Fruit fly (Drosophila melanogaster) whole organism, embryonic: ENCODE measurements around the gene CG8925.

Experiments
- Bgb ChIP-seq: fragments of 200-800 bp; sonication (Bioruptor generic); IDR thresholded peaks from 2 replicates; pipeline ENCODE4 v1.3.6; 2022; ENCODE audit warnings: missing biosample characterization, missing genetic modification characterization; ENCODE audit not compliant: partially characterized antibody
- CG10366 ChIP-seq: fragments of 200-800 bp; sonication (Bioruptor generic); IDR thresholded peaks from 2 replicates; pipeline ENCODE4 v1.3.6; 2022; ENCODE audit warnings: missing biosample characterization, missing genetic modification characterization
- CG11247 ChIP-seq: fragments of 200-800 bp; sonication (Bioruptor generic); IDR thresholded peaks from 2 replicates; pipeline ENCODE4 v1.3.6; 2022; ENCODE audit warnings: missing biosample characterization, missing genetic modification characterization
- CG12219 ChIP-seq: fragments of 200-800 bp; sonication (Bioruptor generic); optimal IDR thresholded peaks from 3 replicates; lab custom pipeline; 2018; ENCODE audit warnings: missing biosample characterization, mild to moderate bottlenecking, missing genetic modification characterization
- CG1233 ChIP-seq: fragments of 200-800 bp; sonication (Bioruptor generic); optimal IDR thresholded peaks from 4 replicates; lab custom pipeline; 2018; ENCODE audit warnings: missing biosample characterization, mild to moderate bottlenecking, missing genetic modification characterization
- CG13296 ChIP-seq: fragments of 200-800 bp; sonication (Bioruptor generic); optimal IDR thresholded peaks from 3 replicates; lab custom pipeline; 2018; ENCODE audit warnings: missing biosample characterization, mild to moderate bottlenecking, missing genetic modification characterization
- CG13424 ChIP-seq: fragments of 200-800 bp; sonication (Bioruptor generic); optimal IDR thresholded peaks from 2 replicates; lab custom pipeline; 2019; ENCODE audit warnings: missing biosample characterization, mild to moderate bottlenecking, missing genetic modification characterization, moderate library complexity
- CG14050 ChIP-seq: fragments of 200-800 bp; sonication (Bioruptor generic); IDR thresholded peaks from 3 replicates; pipeline ENCODE4 v1.3.6; 2022; ENCODE audit warnings: missing biosample characterization, missing genetic modification characterization
- CG14667 ChIP-seq: fragments of 200-800 bp; sonication (Bioruptor generic); IDR thresholded peaks from 2 replicates; pipeline ENCODE4 v1.3.6; 2022; ENCODE audit warnings: missing biosample characterization, missing genetic modification characterization
- CG17328 ChIP-seq: fragments of 200-800 bp; sonication (Bioruptor generic); IDR thresholded peaks from 2 replicates; pipeline ENCODE4 v1.3.6; 2022; ENCODE audit warnings: missing biosample characterization, missing genetic modification characterization
- CG18262 ChIP-seq: fragments of 200-800 bp; optimal IDR thresholded peaks from 3 replicates; lab custom pipeline; 2019; ENCODE audit warnings: missing biosample characterization, mild to moderate bottlenecking, missing genetic modification characterization, moderate library complexity
- CG2199 ChIP-seq: fragments of 200-800 bp; sonication (Bioruptor generic); IDR thresholded peaks from 3 replicates; pipeline ENCODE4 v1.3.6; 2022; ENCODE audit warnings: missing biosample characterization, missing genetic modification characterization
- CG32532 ChIP-seq: fragments of 200-800 bp; sonication (Bioruptor generic); IDR thresholded peaks from 2 replicates; pipeline ENCODE4 v1.3.6; 2022; ENCODE audit warnings: missing biosample characterization, missing genetic modification characterization
- CG3838 ChIP-seq: fragments of 200-800 bp; sonication (Bioruptor generic); optimal IDR thresholded peaks from 3 replicates; lab custom pipeline; 2016; ENCODE audit warnings: missing biosample characterization, missing genetic modification characterization
- CG5245 ChIP-seq: fragments of 200-800 bp; sonication (Bioruptor generic); optimal IDR thresholded peaks from 3 replicates; lab custom pipeline; 2016; ENCODE audit warnings: missing biosample characterization, missing genetic modification characterization
- CG7372 ChIP-seq: fragments of 200-800 bp; sonication (Bioruptor generic); IDR thresholded peaks from 2 replicates; pipeline ENCODE4 v1.3.6; 2022; ENCODE audit warnings: missing biosample characterization, missing genetic modification characterization
- CG8478 ChIP-seq: fragments of >200 bp; optimal IDR thresholded peaks from 2 replicates; lab custom pipeline; 2018
- CG8924 ChIP-seq: fragments of 200-800 bp; optimal IDR thresholded peaks from 3 replicates; lab custom pipeline; 2019; ENCODE audit warnings: missing biosample characterization, mild to moderate bottlenecking, missing genetic modification characterization, moderate library complexity
- CG9817 ChIP-seq: fragments of 200-800 bp; sonication (Bioruptor generic); optimal IDR thresholded peaks from 2 replicates; lab custom pipeline; 2018; ENCODE audit warnings: missing biosample characterization, mild to moderate bottlenecking, missing genetic modification characterization, moderate library complexity
- Drgx ChIP-seq: fragments of 200-800 bp; sonication (Bioruptor generic); IDR thresholded peaks from 2 replicates; pipeline ENCODE4 v1.3.6; 2022; ENCODE audit warnings: missing biosample characterization, missing genetic modification characterization
- Eip74EF ChIP-seq, 2 experiments: fragments of 200-800 bp in 1 of 2; fragments of >200 bp in 1 of 2; sonication (Bioruptor generic) in 1 of 2; optimal IDR thresholded peaks; 2 replicates each; lab custom pipeline; 2017 to 2019; ENCODE audit warnings: missing biosample characterization in 2 of 2, missing genetic modification characterization in 2 of 2, mild to moderate bottlenecking in 1 of 2, moderate library complexity in 1 of 2
- GATAe ChIP-seq: fragments of 200-800 bp; sonication (Bioruptor generic); conservative IDR thresholded peaks from 2 replicates; pipeline ENCODE4 v1.3.6; 2022; ENCODE audit warnings: missing biosample characterization, missing genetic modification characterization
- H15 ChIP-seq: fragments of 200-800 bp; sonication (Bioruptor generic); IDR thresholded peaks from 3 replicates; pipeline ENCODE4 v1.3.6; 2022; ENCODE audit warnings: missing biosample characterization, missing genetic modification characterization
- HHEX ChIP-seq: fragments of 200-800 bp; sonication (Bioruptor generic); optimal IDR thresholded peaks from 3 replicates; lab custom pipeline; 2017; ENCODE audit warnings: missing biosample characterization, mild to moderate bottlenecking, missing genetic modification characterization, missing genetic modification reagents
- MESR4 ChIP-seq: fragments of 200-800 bp; sonication (Bioruptor generic); optimal IDR thresholded peaks from 2 replicates; lab custom pipeline; 2018; ENCODE audit warnings: missing biosample characterization, mild to moderate bottlenecking, missing genetic modification characterization, moderate library complexity
- Mad ChIP-seq: fragments of 200-800 bp; sonication (Bioruptor generic); optimal IDR thresholded peaks from 2 replicates; lab custom pipeline; 2016; ENCODE audit warnings: missing biosample characterization, missing genetic modification characterization
- Med ChIP-seq: fragments of 200-800 bp; sonication (Bioruptor generic); peaks from one replicate; lab custom pipeline; 2016; ENCODE audit warnings: missing biosample characterization, missing genetic modification characterization, mild to moderate bottlenecking, inconsistent platforms, moderate library complexity
- Mrtf ChIP-seq: fragments of 200-800 bp; sonication (Bioruptor generic); IDR thresholded peaks from 3 replicates; pipeline ENCODE4 v1.3.6; 2022; ENCODE audit warnings: missing biosample characterization, missing genetic modification characterization
- Myb ChIP-seq: fragments of 200-800 bp; sonication (Bioruptor generic); optimal IDR thresholded peaks from 2 replicates; lab custom pipeline; 2016; ENCODE audit warnings: missing biosample characterization, missing genetic modification characterization
- Optix ChIP-seq: fragments of 200-800 bp; sonication (Bioruptor generic); IDR thresholded peaks from 3 replicates; pipeline ENCODE4 v1.3.6; 2022; ENCODE audit warnings: missing biosample characterization, missing genetic modification characterization
- Pdp1 ChIP-seq, 2 experiments: fragments of 200-800 bp; sonication (Bioruptor generic); optimal IDR thresholded peaks; 3 replicates each; lab custom pipeline; 2016; ENCODE audit warnings: missing biosample characterization in 2 of 2, missing genetic modification characterization in 2 of 2, mild to moderate bottlenecking in 1 of 2, moderate library complexity in 1 of 2
- Scr ChIP-seq: fragments of 200-800 bp; sonication (Bioruptor generic); IDR thresholded peaks from 2 replicates; pipeline ENCODE4 v1.3.6; 2022; ENCODE audit warnings: missing biosample characterization, missing genetic modification characterization; ENCODE audit not compliant: partially characterized antibody
- Sry-β ChIP-seq: fragments of 200-800 bp; sonication (Bioruptor generic); optimal IDR thresholded peaks from 2 replicates; lab custom pipeline; 2018; ENCODE audit warnings: missing biosample characterization, mild to moderate bottlenecking, missing genetic modification characterization, moderate library complexity
- Vsx1 ChIP-seq: fragments of 200-800 bp; sonication (Bioruptor generic); optimal IDR thresholded peaks from 2 replicates; lab custom pipeline; 2017; ENCODE audit warnings: missing biosample characterization, mild to moderate bottlenecking, missing genetic modification characterization, missing genetic modification reagents
- YL-1 ChIP-seq: fragments of 200-800 bp; sonication (Bioruptor generic); optimal IDR thresholded peaks from 3 replicates; lab custom pipeline; 2017; ENCODE audit warnings: missing biosample characterization, mild to moderate bottlenecking, missing genetic modification characterization
- ash1 ChIP-seq: fragments of 200-800 bp; sonication (Bioruptor generic); optimal IDR thresholded peaks from 2 replicates; lab custom pipeline; 2018; ENCODE audit warnings: missing biosample characterization, mild to moderate bottlenecking, missing genetic modification characterization
- bcd ChIP-seq: fragments of 200-800 bp; sonication (Bioruptor generic); optimal IDR thresholded peaks from 2 replicates; lab custom pipeline; 2017; ENCODE audit warnings: missing biosample characterization, mild to moderate bottlenecking, missing genetic modification characterization
- chinmo ChIP-seq: fragments of 200-800 bp; sonication (Bioruptor generic); IDR thresholded peaks from 4 replicates; pipeline ENCODE4 v1.3.6; 2022; ENCODE audit warnings: missing biosample characterization, missing genetic modification characterization; ENCODE audit not compliant: partially characterized antibody
- ci ChIP-seq: fragments of 200-800 bp; sonication (Bioruptor generic); IDR thresholded peaks from 3 replicates; pipeline ENCODE4 v1.3.6; 2022; ENCODE audit warnings: missing biosample characterization, missing genetic modification characterization
- cwo ChIP-seq: fragments of 200-800 bp; sonication (Bioruptor generic); optimal IDR thresholded peaks from 3 replicates; lab custom pipeline; 2017; ENCODE audit warnings: missing biosample characterization, missing genetic modification characterization, mild to moderate bottlenecking, moderate library complexity, missing genetic modification reagents
- dan ChIP-seq: fragments of 200-800 bp; sonication (Bioruptor generic); IDR thresholded peaks from 2 replicates; pipeline ENCODE4 v1.3.6; 2022; ENCODE audit warnings: missing biosample characterization, missing genetic modification characterization
- en ChIP-seq: fragments of 200-800 bp; sonication (Bioruptor generic); optimal IDR thresholded peaks from 2 replicates; lab custom pipeline; 2016; ENCODE audit warnings: missing biosample characterization, missing genetic modification characterization
- fd3F ChIP-seq: fragments of 200-800 bp; sonication (Bioruptor generic); optimal IDR thresholded peaks from 2 replicates; lab custom pipeline; 2018; ENCODE audit warnings: missing biosample characterization, mild to moderate bottlenecking, missing genetic modification characterization, moderate library complexity
- gsb-n ChIP-seq: fragments of 200-800 bp; sonication (Bioruptor generic); optimal IDR thresholded peaks from 3 replicates; lab custom pipeline; 2018; ENCODE audit warnings: missing biosample characterization, mild to moderate bottlenecking, missing genetic modification characterization
- ham ChIP-seq: fragments of 200-800 bp; sonication (Bioruptor generic); IDR thresholded peaks from 2 replicates; pipeline ENCODE4 v1.3.6; 2022; ENCODE audit warnings: missing biosample characterization, missing genetic modification characterization
- pzg ChIP-seq: fragments of 200-800 bp; sonication (Bioruptor generic); optimal IDR thresholded peaks from 3 replicates; lab custom pipeline; 2018; ENCODE audit warnings: missing biosample characterization, mild to moderate bottlenecking, missing genetic modification characterization, moderate library complexity
- stc ChIP-seq: fragments of 200-800 bp; sonication (Bioruptor generic); IDR thresholded peaks from 2 replicates; pipeline ENCODE4 v1.3.6; 2022; ENCODE audit warnings: missing biosample characterization, missing genetic modification characterization
- trh ChIP-seq: fragments of 200-800 bp; sonication (Bioruptor generic); optimal IDR thresholded peaks from 2 replicates; lab custom pipeline; 2016; ENCODE audit warnings: missing biosample characterization, missing genetic modification characterization
- tx ChIP-seq: fragments of 200-800 bp; sonication (Bioruptor generic); optimal IDR thresholded peaks from 2 replicates; lab custom pipeline; 2016; ENCODE audit warnings: missing biosample characterization, missing genetic modification characterization
- vvl ChIP-seq: fragments of 200-800 bp; sonication (Bioruptor generic); IDR thresholded peaks from 2 replicates; pipeline ENCODE4 v1.3.6; 2022; ENCODE audit warnings: missing biosample characterization, missing genetic modification characterization
- zen2 ChIP-seq: fragments of 200-800 bp; sonication (Bioruptor generic); IDR thresholded peaks from 3 replicates; pipeline ENCODE4 v1.3.6; 2022; ENCODE audit warnings: missing biosample characterization, missing genetic modification characterization; ENCODE audit not compliant: partially characterized antibody

CG8925 gene

dm6 chr3R:16180476-16181070 lies 8.8 kb downstream of the CG8925 start, which contains the start of gene CG8927 (continued):
- TF ChIP-seq Scr (GFP tag; lab: Robert Waterston, UW) (no peak), Optix (GFP tag; lab: Robert Waterston, UW) (no peak), HHEX (no peak), Pdp1 (GFP tag; optimal IDR thresholded peaks at IDR 0.05; lab: Kevin White, UChicago) (no peak), CG10366 (GFP tag; lab: Robert Waterston, UW) (no peak), cwo (GFP tag; lab: Kevin White, UChicago) (no peak), MESR4 (GFP tag; lab: Kevin White, UChicago) (no peak), Mad (GFP tag; lab: Kevin White, UChicago) (no peak), gsb-n (no peak), CG1233 (no peak), en (GFP tag; lab: Kevin White, UChicago) (no peak), CG9817 (tag; lab: Kevin White, UChicago) (no peak), tx (GFP tag; lab: Kevin White, UChicago) (no peak), bcd (GFP tag; lab: Kevin White, UChicago) (no peak), chinmo (GFP tag; lab: Robert Waterston, UW) (0 out of 4 replicates have a peak, but pooled peaks have one; percentile 27), Sry-β (no peak), ci (GFP tag; lab: Robert Waterston, UW) (peak; percentile 6; the same call in 1 of the 3 replicates), dan (GFP tag; lab: Robert Waterston, UW) (no peak), CG7372 (GFP tag; lab: Robert Waterston, UW) (peak; percentile 92), Myb (GFP tag; lab: Kevin White, UChicago) (peak; percentile 93), fd3F (GFP tag; lab: Kevin White, UChicago) (no peak), YL-1 (GFP tag; lab: Kevin White, UChicago) (no peak), CG11247 (GFP tag; lab: Robert Waterston, UW) (no peak), trh (no peak), CG8924 (tag; lab: Kevin White, UChicago) (no peak), CG32532 (GFP tag; lab: Robert Waterston, UW) (no peak; the same call in 1 of the 2 replicates), Drgx (GFP tag; lab: Robert Waterston, UW) (no peak), CG5245 (GFP tag; lab: Kevin White, UChicago) (no peak), ham (GFP tag; lab: Robert Waterston, UW) (no peak), Mrtf (GFP tag; lab: Robert Waterston, UW) (no peak), CG8478 (lab: Kevin White, UChicago) (no peak), stc (GFP tag; lab: Robert Waterston, UW) (no peak), vvl (GFP tag; lab: Robert Waterston, UW) (peak; percentile 80), CG17328 (GFP tag; lab: Robert Waterston, UW) (no peak), CG2199 (no peak), zen2 (GFP tag; lab: Robert Waterston, UW) (no peak), CG13424 (tag; lab: Kevin White, UChicago) (no peak), CG14050 (GFP tag; lab: Robert Waterston, UW) (no peak), Med (GFP tag; lab: Kevin White, UChicago) (peak; percentile 50), H15 (no peak), CG3838 (no peak), CG12219 (GFP tag; lab: Kevin White, UChicago) (no peak), Vsx1 (GFP tag; lab: Kevin White, UChicago) (no peak), CG14667 (GFP tag; lab: Robert Waterston, UW) (no peak), pzg (GFP tag; lab: Kevin White, UChicago) (peak; percentile 44), Eip74EF (GFP tag; optimal IDR thresholded peaks at IDR 0.05; lab: Kevin White, UChicago) (no peak), Bgb (no peak), GATAe (GFP tag; lab: Robert Waterston, UW) (no peak), CG13296 (GFP tag; lab: Kevin White, UChicago) (no peak), ash1 (GFP tag; lab: Kevin White, UChicago) (no peak), CG18262 (no peak)
